Worm (Caenorhabditis elegans): ENCODE measurements around the gene scyl-1.

Gene scyl-1

ce11 chrV:13045017-13045416 is 3.5 kb upstream of the scyl-1 start:
- TF ChIP-seq mef-2 (tag; optimal IDR thresholded peaks at IDR 0.05) (no peak), vab-15 (tag; optimal IDR thresholded peaks at IDR 0.05) (no peak), egl-13 (tag; optimal IDR thresholded peaks at IDR 0.05) (no peak), rnt-1 (tag; optimal IDR thresholded peaks at IDR 0.05) (no peak), nhr-47 (tag; optimal IDR thresholded peaks at IDR 0.05) (no peak), lin-14 (GFP tag; optimal IDR thresholded peaks at IDR 0.05) (no peak), fos-1 (tag; optimal IDR thresholded peaks at IDR 0.05) (no peak), aly-2 (tag; optimal IDR thresholded peaks at IDR 0.05) (no peak), jun-1 (tag; optimal IDR thresholded peaks at IDR 0.05) (no peak), xbp-1 (tag; optimal IDR thresholded peaks at IDR 0.05) (no peak), irx-1 (tag; optimal IDR thresholded peaks at IDR 0.05) (no peak), nhr-28 (tag; optimal IDR thresholded peaks at IDR 0.05) (no peak), mep-1 (tag; optimal IDR thresholded peaks at IDR 0.05) (no peak), mdl-1 (tag; optimal IDR thresholded peaks at IDR 0.05) (no peak), ama-1 (optimal IDR thresholded peaks at IDR 0.05) (no peak), sox-4 (tag; optimal IDR thresholded peaks at IDR 0.05) (no peak), fkh-10 (GFP tag; optimal IDR thresholded peaks at IDR 0.05) (no peak), C16A3.4 (tag; optimal IDR thresholded peaks at IDR 0.05) (no peak), elt-2 (tag; optimal IDR thresholded peaks at IDR 0.05) (no peak)

ce11 chrV:13043832-13044521 is 2.5 kb upstream of the scyl-1 start:
- TF ChIP-seq rnt-1 (tag; optimal IDR thresholded peaks at IDR 0.05), result no peak
- TF ChIP-seq lin-14 (GFP tag; optimal IDR thresholded peaks at IDR 0.05), result no peak
- TF ChIP-seq unc-98 (GFP tag; IDR thresholded peaks at IDR 0.05), result no peak
- TF ChIP-seq sox-4 (tag; optimal IDR thresholded peaks at IDR 0.05), result no peak
- no peak for TF ChIP-seq sptf-1 (tag; optimal IDR thresholded peaks at IDR 0.05)
- no peak for TF ChIP-seq zip-4 (GFP tag; optimal IDR thresholded peaks at IDR 0.05)
- TF ChIP-seq fkh-4 (tag; optimal IDR thresholded peaks at IDR 0.05; ENCODE audit: borderline replicate concordance), result no peak
- no peak for TF ChIP-seq nhr-20 (tag; optimal IDR thresholded peaks at IDR 0.05)
- no peak for TF ChIP-seq zag-1 (tag; optimal IDR thresholded peaks at IDR 0.05)
- no peak for TF ChIP-seq C16A3.4 (tag; optimal IDR thresholded peaks at IDR 0.05)
- peak; percentile 62 for TF ChIP-seq elt-2 (tag; optimal IDR thresholded peaks at IDR 0.05)
- peak in 1 of 2 experiments; percentile 9 for TF ChIP-seq lin-35 (GFP tag; optimal IDR thresholded peaks at IDR 0.05)
- no peak for TF ChIP-seq lin-39 (tag; optimal IDR thresholded peaks at IDR 0.05)
- no peak for TF ChIP-seq ceh-88 (GFP tag; IDR thresholded peaks at IDR 0.05)
- TF ChIP-seq unc-62 (GFP tag; optimal IDR thresholded peaks at IDR 0.05), result no peak
- TF ChIP-seq efl-1 (optimal IDR thresholded peaks at IDR 0.05), result no peak
- TF ChIP-seq efl-1 (GFP tag; optimal IDR thresholded peaks at IDR 0.05 in 1 of 2), result peak in 1 of 2 experiments; percentile 62
- TF ChIP-seq jun-1 (tag; optimal IDR thresholded peaks at IDR 0.05), result peak; percentile 25
- no peak for TF ChIP-seq hlh-17 (GFP tag; optimal IDR thresholded peaks at IDR 0.05; ENCODE audit: borderline replicate concordance)
- TF ChIP-seq dsc-1 (tag; optimal IDR thresholded peaks at IDR 0.05), result no peak
- TF ChIP-seq ceh-63 (GFP tag; optimal IDR thresholded peaks at IDR 0.05), result no peak
- no peak for TF ChIP-seq unc-86 (tag; optimal IDR thresholded peaks at IDR 0.05)
- no peak for TF ChIP-seq tbx-2 (tag; optimal IDR thresholded peaks at IDR 0.05)
- no peak for TF ChIP-seq nhr-77 (tag; optimal IDR thresholded peaks at IDR 0.05)
- TF ChIP-seq ces-1 (GFP tag; optimal IDR thresholded peaks at IDR 0.05), result no peak
- no peak for TF ChIP-seq nhr-19 (GFP tag; conservative IDR thresholded peaks at IDR 0.05)
- no peak for TF ChIP-seq aha-1 (tag; optimal IDR thresholded peaks at IDR 0.05)
- no peak for TF ChIP-seq Y116A8C.19 (tag; optimal IDR thresholded peaks at IDR 0.05; ENCODE audit: borderline replicate concordance)
- TF ChIP-seq elt-3 (tag; optimal IDR thresholded peaks at IDR 0.05), result no peak

All from whole organism, L1 larva.